Fruit fly (Drosophila melanogaster): ENCODE measurements around the gene Rheb.

DNA sequence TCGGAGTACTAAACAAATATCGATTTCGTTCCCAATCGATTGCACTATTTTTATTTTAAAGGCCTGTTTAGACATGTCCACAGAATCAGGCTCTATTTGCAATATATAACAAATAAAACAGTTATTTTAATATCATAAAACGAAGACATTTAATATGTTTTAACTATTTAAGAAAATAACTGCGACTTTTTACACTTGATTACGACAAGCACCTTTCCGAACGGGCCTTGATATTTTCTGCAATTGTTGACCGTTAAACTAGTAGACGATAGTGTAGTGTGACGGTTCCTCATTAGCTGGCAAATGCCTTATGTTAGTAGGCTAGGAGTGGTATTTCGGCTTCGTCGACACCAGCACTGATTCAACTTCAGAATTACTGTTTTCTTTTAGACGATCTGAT, at the start of gene Rheb, which contains the start of gene CG2931:
- TF ChIP-seq psq (optimal IDR thresholded peaks at IDR 0.05), result no peak
- TF ChIP-seq Dll (optimal IDR thresholded peaks at IDR 0.05), result no peak
- TF ChIP-seq usp (GFP tag; optimal IDR thresholded peaks at IDR 0.05), result no peak
- no peak for TF ChIP-seq CG8478 (optimal IDR thresholded peaks at IDR 0.05)
- no peak for TF ChIP-seq pan (optimal IDR thresholded peaks at IDR 0.05)
